Fruit fly (Drosophila melanogaster): ENCODE data around the gene CG1233.

DNA sequence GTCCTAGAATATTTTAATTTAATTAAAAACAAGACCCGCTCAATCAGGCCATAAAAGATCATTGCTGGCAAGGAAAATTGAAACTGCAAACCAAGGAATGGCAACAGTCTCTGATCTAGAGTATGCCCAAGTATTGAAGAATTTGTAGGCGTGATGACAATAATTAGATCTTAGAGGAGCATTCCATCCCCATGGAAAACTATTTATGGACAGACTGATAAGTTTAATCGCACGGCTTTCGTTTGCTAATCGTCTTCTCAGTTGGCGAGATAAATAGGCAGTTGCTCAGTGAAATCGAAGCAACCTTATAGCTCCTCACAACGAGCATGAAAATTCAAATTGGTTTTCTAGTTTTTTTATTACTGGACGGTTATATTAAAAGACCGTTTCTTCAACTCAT, 44.5 kb upstream of the CG1233 start, which contains the start of gene ddbt:
- TF ChIP-seq Sin3A (optimal IDR thresholded peaks at IDR 0.05) (no peak), ttk (optimal IDR thresholded peaks at IDR 0.05) (no peak), Myc (optimal IDR thresholded peaks at IDR 0.05) (no peak), h (optimal IDR thresholded peaks at IDR 0.05) (no peak)

Data from Kc167 (cell line).